Worm (Caenorhabditis elegans) whole organism, young adult: Measurements from ENCODE around the gene srbc-82.

Source experiments
- fkh-3 ChIP-seq: sonication (generic microtip); optimal IDR thresholded peaks from 2 replicates; lab custom pipeline; 2016; ENCODE audit warnings: mild to moderate bottlenecking, missing genetic modification characterization, missing compliant biosample characterization
- unc-62 ChIP-seq: fragments of 150-350 bp; optimal IDR thresholded peaks from 2 replicates; lab custom pipeline; 2014; ENCODE audit warnings: missing biosample characterization, missing genetic modification reagents, missing genetic modification characterization

- no peak for TF ChIP-seq fkh-3
- no peak for TF ChIP-seq unc-62 (GFP tag; lab: Kevin White, UChicago)
Observed at ce11 chrV:16285794-16286193, 14.6 kb upstream of the srbc-82 start, which contains the start of gene F28G4.4.
